Worm (Caenorhabditis elegans) whole organism, midembryonic: ENCODE data around the gene Y55B1BL.2.

ENCODE experiments used
- T22C8.4 ChIP-seq: fragments of 200-800 bp; sonication (Bioruptor generic); IDR thresholded peaks from 2 replicates; pipeline ENCODE4 v1.3.6; 2022; ENCODE audit warnings: missing genetic modification characterization, missing compliant biosample characterization
- cog-1 ChIP-seq: sonication (generic microtip); optimal IDR thresholded peaks from 2 replicates; lab custom pipeline; 2016; ENCODE audit warnings: missing genetic modification characterization, missing compliant biosample characterization
- flt-1 ChIP-seq: fragments of 200-800 bp; sonication (Bioruptor generic); IDR thresholded peaks from 2 replicates; pipeline ENCODE4 v1.3.6; 2022; ENCODE audit warnings: missing genetic modification characterization, missing compliant biosample characterization
- klf-2 ChIP-seq: fragments of 200-800 bp; sonication (Bioruptor generic); conservative IDR thresholded peaks from 2 replicates; pipeline ENCODE4 v1.3.6; 2022; ENCODE audit warnings: missing genetic modification reagents, missing genetic modification characterization, missing compliant biosample characterization
- med-1 ChIP-seq: sonication (generic microtip); optimal IDR thresholded peaks from 2 replicates; lab custom pipeline; 2017; ENCODE audit warnings: missing genetic modification characterization, mild to moderate bottlenecking, missing compliant biosample characterization, antibody characterized with exemption, missing genetic modification reagents; ENCODE audit not compliant: insufficient read depth
- ref-1 ChIP-seq: fragments of 200-800 bp; sonication (Bioruptor generic); conservative IDR thresholded peaks from 2 replicates; pipeline ENCODE4 v1.3.6; 2022; ENCODE audit warnings: missing genetic modification reagents, missing genetic modification characterization, missing compliant biosample characterization
- tab-1 ChIP-seq: fragments of 200-800 bp; sonication (Bioruptor generic); IDR thresholded peaks from 2 replicates; pipeline ENCODE4 v1.3.6; 2022; ENCODE audit warnings: missing genetic modification characterization, missing compliant biosample characterization
- ztf-23 ChIP-seq: fragments of 200-800 bp; sonication (Bioruptor generic); IDR thresholded peaks from 2 replicates; pipeline ENCODE4 v1.3.6; 2022; ENCODE audit warnings: missing genetic modification reagents, missing genetic modification characterization, missing compliant biosample characterization
- ztf-29 ChIP-seq: fragments of 200-800 bp; sonication (Bioruptor generic); IDR thresholded peaks from 2 replicates; pipeline ENCODE4 v1.3.6; 2022; ENCODE audit warnings: missing genetic modification reagents, missing genetic modification characterization, missing compliant biosample characterization

The Y55B1BL.2 gene

DNA sequence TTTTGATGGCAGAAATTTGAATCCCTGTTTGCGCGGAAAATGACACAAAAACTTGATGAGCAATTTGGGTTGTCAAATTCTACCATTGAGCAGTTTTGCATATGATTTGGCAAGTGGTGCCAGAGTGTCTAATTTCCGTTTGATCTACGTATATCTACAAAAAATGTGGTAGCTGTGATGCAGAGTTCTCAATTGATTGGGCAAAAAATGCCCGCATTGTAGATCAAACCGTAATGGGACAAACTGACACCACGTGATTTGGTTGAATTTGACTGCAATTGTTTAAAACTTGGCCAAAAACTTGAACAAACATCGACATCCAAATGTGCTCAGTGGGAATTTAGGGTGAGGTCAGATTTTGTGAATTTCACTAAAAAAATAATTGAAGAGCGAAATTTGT, 20.1 kb upstream of the Y55B1BL.2 start, which contains the start of gene K10F12.7:
K10F12.7 (minus strand) TSS at position 101 of the 400 bp plus-strand sequence.
- TF ChIP-seq ztf-29 = no peak
- no peak for TF ChIP-seq flt-1 (GFP tag; lab: Robert Waterston, UW)
- no peak for TF ChIP-seq T22C8.4 (GFP tag; lab: Robert Waterston, UW)
- TF ChIP-seq ref-1 (GFP tag; lab: Robert Waterston, UW) = no peak
- TF ChIP-seq med-1 (GFP tag; lab: Kevin White, UChicago) = no peak
- TF ChIP-seq cog-1 (tag; lab: Kevin White, UChicago) = no peak
- no peak for TF ChIP-seq klf-2 (GFP tag; lab: Robert Waterston, UW)
- TF ChIP-seq tab-1 (GFP tag; lab: Robert Waterston, UW) = no peak
- no peak for TF ChIP-seq ztf-23 (GFP tag; lab: Robert Waterston, UW)

DNA sequence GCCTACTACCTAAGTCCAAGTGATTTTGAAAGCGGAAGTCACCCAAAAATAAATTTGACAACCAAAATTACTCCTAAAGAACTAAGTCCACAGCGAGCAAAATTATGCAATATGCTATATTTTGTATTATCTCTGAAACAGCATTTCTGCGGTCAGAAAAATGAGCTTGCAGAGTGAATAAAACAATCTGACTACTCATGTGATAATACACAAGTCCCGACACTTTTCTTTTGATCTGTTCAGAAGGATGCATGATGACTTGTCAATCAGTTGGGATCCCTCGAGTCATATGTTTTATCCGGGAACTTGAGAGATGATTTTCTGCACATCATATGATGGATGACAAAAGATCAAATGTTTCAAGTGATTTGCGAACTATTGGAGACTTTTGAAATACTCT, 17.5 kb upstream of the Y55B1BL.2 start:
- TF ChIP-seq klf-2 (GFP tag; lab: Robert Waterston, UW) (no peak), ztf-23 (GFP tag; lab: Robert Waterston, UW) (no peak)

DNA sequence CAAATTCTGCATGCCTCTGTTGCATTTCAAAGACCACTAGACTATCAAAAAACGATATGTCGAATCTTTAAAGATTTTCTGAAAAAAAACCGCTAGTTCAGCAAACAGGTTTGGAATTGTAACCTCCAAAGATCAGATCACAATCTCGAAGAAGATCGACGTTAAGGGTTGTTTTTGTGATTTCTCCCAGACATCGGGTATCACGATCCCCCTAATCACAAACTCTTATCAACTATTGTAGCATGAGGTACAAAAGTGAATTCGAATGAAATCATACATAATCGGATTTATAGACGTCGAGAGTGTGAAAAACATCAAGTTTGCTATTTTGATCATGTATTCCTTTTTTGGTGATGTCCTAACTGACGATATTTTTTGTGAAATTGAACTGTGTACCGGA, 1.7 kb upstream of the Y55B1BL.2 start:
- TF ChIP-seq cog-1 (tag; lab: Kevin White, UChicago) = no peak
- TF ChIP-seq flt-1 (GFP tag; lab: Robert Waterston, UW) = no peak
- TF ChIP-seq ztf-23 (GFP tag; lab: Robert Waterston, UW) = no peak
- TF ChIP-seq klf-2 (GFP tag; lab: Robert Waterston, UW) = no peak
- no peak for TF ChIP-seq tab-1 (GFP tag; lab: Robert Waterston, UW)
- TF ChIP-seq med-1 (GFP tag; lab: Kevin White, UChicago) = no peak

DNA sequence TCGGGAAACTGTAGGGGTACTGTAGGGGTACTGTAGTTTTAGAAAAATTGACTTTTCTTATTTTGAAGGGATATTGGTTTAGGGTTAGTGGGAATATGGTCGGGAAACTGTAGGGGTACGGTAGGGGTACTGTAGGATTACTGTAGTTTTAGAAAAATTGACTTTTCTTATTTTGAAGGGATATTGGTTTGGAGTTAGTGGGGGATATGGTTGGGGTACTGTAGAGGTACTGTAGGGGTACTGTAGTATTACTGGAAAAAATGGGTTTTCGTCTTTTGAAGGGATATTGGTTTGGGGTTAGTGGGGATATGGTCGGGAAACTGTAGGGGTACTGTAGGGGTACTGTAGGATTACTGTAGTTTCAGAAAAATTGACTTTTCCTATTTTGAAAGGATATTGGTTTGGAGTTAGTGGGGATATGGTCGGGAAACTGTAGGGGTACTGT, 12.8 kb downstream of the Y55B1BL.2 start:
- TF ChIP-seq klf-2 (GFP tag; lab: Robert Waterston, UW) = peak; percentile 93
- TF ChIP-seq ztf-29 = peak; percentile 55; the same call in 1 of the 2 replicates
- peak; percentile 73; the same call in 1 of the 2 replicates for TF ChIP-seq tab-1 (GFP tag; lab: Robert Waterston, UW)
- TF ChIP-seq ref-1 (GFP tag; lab: Robert Waterston, UW) = peak; percentile 77
- peak; percentile 54 for TF ChIP-seq T22C8.4 (GFP tag; lab: Robert Waterston, UW)
- peak; percentile 90 for TF ChIP-seq ztf-23 (GFP tag; lab: Robert Waterston, UW)
- peak; percentile 9; the same call in 1 of the 2 replicates for TF ChIP-seq flt-1 (GFP tag; lab: Robert Waterston, UW)

DNA sequence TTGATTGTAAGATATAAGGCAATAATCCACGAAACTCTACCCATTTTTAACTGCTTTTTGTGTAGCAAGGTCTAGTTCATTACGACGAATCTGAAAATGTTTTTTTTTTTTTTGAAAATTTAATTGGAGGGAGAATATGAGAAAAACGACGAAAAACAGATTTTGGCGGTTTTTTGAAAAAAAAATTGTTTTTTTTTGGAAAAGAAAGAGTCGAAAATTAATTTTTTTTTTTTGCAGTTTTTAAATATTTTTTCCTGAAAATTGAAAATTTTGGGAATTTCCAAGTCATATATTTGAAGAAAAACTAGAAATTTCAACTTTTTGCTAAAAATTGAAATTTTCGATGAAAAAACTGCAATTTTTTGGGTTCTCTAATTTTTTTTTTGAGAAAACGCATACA, 16.1 kb downstream of the Y55B1BL.2 start, which contains the start of gene stim-1:
stim-1 (minus strand) TSS at position 101 of the 400 bp plus-strand sequence.
- TF ChIP-seq T22C8.4 (GFP tag; lab: Robert Waterston, UW) (no peak), med-1 (GFP tag; lab: Kevin White, UChicago) (no peak), ztf-29 (no peak), ref-1 (GFP tag; lab: Robert Waterston, UW) (no peak), cog-1 (tag; lab: Kevin White, UChicago) (no peak), klf-2 (GFP tag; lab: Robert Waterston, UW) (no peak), tab-1 (GFP tag; lab: Robert Waterston, UW) (no peak), flt-1 (GFP tag; lab: Robert Waterston, UW) (no peak), ztf-23 (GFP tag; lab: Robert Waterston, UW) (no peak)

DNA sequence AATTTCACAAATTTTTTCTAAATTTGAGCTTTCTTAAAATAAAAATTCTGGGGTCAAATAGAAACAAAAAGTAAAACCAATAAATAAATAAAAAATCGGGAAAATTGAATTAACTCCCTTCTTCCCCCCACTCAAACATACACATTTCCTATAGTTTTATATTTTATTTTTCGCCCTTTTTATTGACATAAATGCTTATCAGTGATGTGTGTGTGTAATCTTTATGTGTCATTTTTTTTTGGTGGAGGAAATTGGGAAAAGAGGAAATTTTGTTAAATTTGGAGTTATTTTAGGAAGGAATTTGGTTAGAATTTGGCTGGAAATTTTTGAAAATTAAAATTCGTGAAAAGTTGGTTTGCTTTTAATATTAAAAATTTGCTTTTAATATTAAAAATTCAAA, 20.0 kb downstream of the Y55B1BL.2 start:
- TF ChIP-seq ref-1 (GFP tag; lab: Robert Waterston, UW) = no peak
- no peak for TF ChIP-seq T22C8.4 (GFP tag; lab: Robert Waterston, UW)
- no peak for TF ChIP-seq ztf-23 (GFP tag; lab: Robert Waterston, UW)
- TF ChIP-seq cog-1 (tag; lab: Kevin White, UChicago) = no peak
- no peak for TF ChIP-seq med-1 (GFP tag; lab: Kevin White, UChicago)
- TF ChIP-seq tab-1 (GFP tag; lab: Robert Waterston, UW) = no peak
- TF ChIP-seq ztf-29 = no peak
- TF ChIP-seq klf-2 (GFP tag; lab: Robert Waterston, UW) = no peak
- TF ChIP-seq flt-1 (GFP tag; lab: Robert Waterston, UW) = no peak

DNA sequence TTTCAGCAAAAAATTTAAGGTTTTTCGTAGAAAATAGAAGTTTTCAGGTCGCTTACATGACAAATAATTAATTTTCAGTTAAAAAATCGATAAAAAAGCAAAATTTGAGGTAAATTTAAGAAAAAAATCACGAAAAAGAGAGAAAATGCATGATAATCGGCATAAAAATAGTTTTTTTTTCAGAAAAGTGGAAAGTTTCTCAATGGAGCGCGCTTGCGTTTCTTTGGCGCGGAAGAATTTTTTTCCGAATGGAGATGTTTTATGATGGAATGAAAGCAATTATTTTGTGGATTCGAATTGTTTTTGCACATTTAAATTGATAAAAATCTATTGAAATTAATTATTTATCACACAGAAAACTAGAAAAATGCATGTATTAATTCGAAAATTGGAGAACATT, 21.3 kb downstream of the Y55B1BL.2 start:
- TF ChIP-seq ref-1 (GFP tag; lab: Robert Waterston, UW) = no peak
- TF ChIP-seq ztf-29 = no peak
- no peak for TF ChIP-seq tab-1 (GFP tag; lab: Robert Waterston, UW)
- TF ChIP-seq T22C8.4 (GFP tag; lab: Robert Waterston, UW) = no peak
- TF ChIP-seq cog-1 (tag; lab: Kevin White, UChicago) = no peak
- no peak for TF ChIP-seq flt-1 (GFP tag; lab: Robert Waterston, UW)
- TF ChIP-seq klf-2 (GFP tag; lab: Robert Waterston, UW) = no peak
- no peak for TF ChIP-seq med-1 (GFP tag; lab: Kevin White, UChicago)
- TF ChIP-seq ztf-23 (GFP tag; lab: Robert Waterston, UW) = no peak

DNA sequence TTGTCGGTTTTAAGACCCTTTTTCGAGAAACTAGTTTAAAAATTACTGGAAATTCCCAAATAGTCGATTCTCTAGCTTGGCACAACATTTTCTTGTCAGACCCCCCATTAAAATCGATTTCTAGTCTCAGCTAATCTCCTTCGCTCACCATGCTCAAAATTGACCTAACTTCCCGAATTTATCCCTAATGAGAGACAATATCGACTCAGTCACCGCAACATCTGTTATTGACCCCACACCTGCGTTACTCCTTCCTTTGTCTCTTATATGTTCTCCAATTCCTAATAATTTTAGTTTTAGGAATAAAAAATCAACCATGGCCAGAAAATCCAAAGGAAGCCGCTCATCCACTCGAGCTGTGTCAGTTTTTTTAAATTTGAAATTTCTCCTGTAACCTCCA, 26.5 kb downstream of the Y55B1BL.2 start, which contains the start of gene cec-8:
cec-8 (plus strand) TSS at position 301 of the 400 bp plus-strand sequence.
- no peak for TF ChIP-seq ztf-29
- TF ChIP-seq klf-2 (GFP tag; lab: Robert Waterston, UW) = no peak
- TF ChIP-seq med-1 (GFP tag; lab: Kevin White, UChicago) = no peak
- TF ChIP-seq ztf-23 (GFP tag; lab: Robert Waterston, UW) = no peak
- TF ChIP-seq cog-1 (tag; lab: Kevin White, UChicago) = no peak
- no peak for TF ChIP-seq T22C8.4 (GFP tag; lab: Robert Waterston, UW)
- no peak for TF ChIP-seq flt-1 (GFP tag; lab: Robert Waterston, UW)
- no peak for TF ChIP-seq tab-1 (GFP tag; lab: Robert Waterston, UW)
- TF ChIP-seq ref-1 (GFP tag; lab: Robert Waterston, UW) = no peak

DNA sequence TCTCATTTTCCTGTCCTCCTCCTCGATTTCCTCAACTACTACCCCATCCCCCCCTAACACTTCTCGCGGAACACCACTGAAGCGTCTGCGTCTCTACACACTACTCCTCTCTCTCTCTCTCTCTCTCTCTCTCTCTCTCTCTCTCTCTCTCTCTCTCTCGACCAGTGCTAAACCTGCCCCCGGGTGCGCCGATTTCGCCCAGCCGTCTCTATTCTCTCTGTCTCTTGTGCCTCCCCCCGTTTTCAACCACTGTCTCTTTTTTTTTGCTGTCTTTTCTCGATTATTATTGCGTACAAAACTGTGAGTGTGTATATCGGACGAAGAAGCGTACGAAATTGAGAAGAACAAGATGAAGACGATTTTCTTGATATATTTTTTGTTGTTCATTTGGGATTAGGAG, 30.4 kb downstream of the Y55B1BL.2 start:
- TF ChIP-seq ztf-29 (no peak), med-1 (GFP tag; lab: Kevin White, UChicago) (no peak), ref-1 (GFP tag; lab: Robert Waterston, UW) (no peak), klf-2 (GFP tag; lab: Robert Waterston, UW) (no peak), tab-1 (GFP tag; lab: Robert Waterston, UW) (no peak), flt-1 (GFP tag; lab: Robert Waterston, UW) (peak; percentile 81), cog-1 (tag; lab: Kevin White, UChicago) (peak; percentile 69)
